Worm (Caenorhabditis elegans) whole organism, young adult: ENCODE data around the gene M03C11.6.

ENCODE experiments used
- B0035.1 ChIP-seq: sonication (generic microtip); optimal IDR thresholded peaks from 2 replicates; lab custom pipeline; 2016; ENCODE audit warnings: missing genetic modification characterization, mild to moderate bottlenecking, missing compliant biosample characterization, missing genotype, missing genetic modification reagents
- B0336.3 ChIP-seq: fragments of 200-800 bp; sonication (Bioruptor generic); IDR thresholded peaks from 2 replicates; pipeline ENCODE4 v1.3.6; 2022; ENCODE audit warnings: missing genetic modification characterization, missing compliant biosample characterization
- F22D6.2 ChIP-seq: sonication (generic microtip); optimal IDR thresholded peaks from 2 replicates; lab custom pipeline; 2016; ENCODE audit warnings: mild to moderate bottlenecking, missing genetic modification characterization, missing compliant biosample characterization
- F57A8.1 ChIP-seq: fragments of 200-800 bp; sonication (Bioruptor generic); optimal IDR thresholded peaks from 2 replicates; lab custom pipeline; 2018; ENCODE audit warnings: mild to moderate bottlenecking, missing genetic modification characterization, moderate library complexity, missing compliant biosample characterization
- K11D2.4 ChIP-seq: fragments of 200-800 bp; sonication (Bioruptor generic); IDR thresholded peaks from 2 replicates; pipeline ENCODE4 v1.3.6; 2022; ENCODE audit warnings: missing genetic modification reagents, missing genetic modification characterization, missing compliant biosample characterization
- T26A5.8 ChIP-seq: sonication (generic microtip); optimal IDR thresholded peaks from 2 replicates; lab custom pipeline; 2016; ENCODE audit warnings: missing genetic modification characterization, missing compliant biosample characterization
- akir-1 ChIP-seq: fragments of 200-800 bp; sonication (Bioruptor generic); optimal IDR thresholded peaks from 2 replicates; lab custom pipeline; 2018; ENCODE audit warnings: mild to moderate bottlenecking, missing genetic modification characterization, moderate library complexity, missing compliant biosample characterization
- aptf-3 ChIP-seq: fragments of 200-800 bp; sonication (Bioruptor generic); IDR thresholded peaks from 2 replicates; pipeline ENCODE4 v1.3.6; 2022; ENCODE audit warnings: missing genetic modification characterization, missing compliant biosample characterization
- athp-1 ChIP-seq: sonication (generic microtip); optimal IDR thresholded peaks from 2 replicates; lab custom pipeline; 2017; ENCODE audit warnings: mild to moderate bottlenecking, missing genetic modification characterization, missing compliant biosample characterization
- attf-5 ChIP-seq: fragments of 200-800 bp; sonication (Bioruptor generic); optimal IDR thresholded peaks from 2 replicates; lab custom pipeline; 2018; ENCODE audit warnings: mild to moderate bottlenecking, missing genetic modification characterization, missing compliant biosample characterization
- bed-1 ChIP-seq: fragments of 200-800 bp; sonication (Bioruptor generic); IDR thresholded peaks from 2 replicates; pipeline ENCODE4 v1.3.6; 2022; ENCODE audit warnings: missing genetic modification reagents, missing genetic modification characterization, missing compliant biosample characterization
- ccch-3 ChIP-seq: fragments of 200-800 bp; sonication (Bioruptor generic); optimal IDR thresholded peaks from 2 replicates; lab custom pipeline; 2018; ENCODE audit warnings: mild to moderate bottlenecking, missing genetic modification characterization, missing compliant biosample characterization
- cebp-1 ChIP-seq, 2 experiments: fragments of 200-800 bp in 1 of 2; sonication (Bioruptor generic) in 1 of 2; sonication (generic microtip) in 1 of 2; IDR thresholded peaks in 1 of 2; optimal IDR thresholded peaks in 1 of 2; 2 replicates each; pipeline versions ENCODE4 v1.3.6 to Lab custom; 2017 to 2022; ENCODE audit warnings: missing compliant biosample characterization in 2 of 2, missing genetic modification characterization in 2 of 2, mild to moderate bottlenecking in 1 of 2, missing genetic modification reagents in 1 of 2, moderate library complexity in 1 of 2
- ceh-40 ChIP-seq: fragments of 200-800 bp; sonication (Bioruptor generic); IDR thresholded peaks from 2 replicates; pipeline ENCODE4 v1.3.6; 2022; ENCODE audit warnings: missing genetic modification characterization, missing compliant biosample characterization
- ceh-58 ChIP-seq: fragments of 200-800 bp; sonication (Bioruptor generic); IDR thresholded peaks from 2 replicates; pipeline ENCODE4 v1.3.6; 2022; ENCODE audit warnings: missing genetic modification characterization, missing compliant biosample characterization
- dpl-1 ChIP-seq: fragments of 150-350 bp; optimal IDR thresholded peaks from 2 replicates; lab custom pipeline; 2014; ENCODE audit warnings: missing biosample characterization, missing genetic modification reagents, missing genetic modification characterization
- egrh-3 ChIP-seq: fragments of 200-800 bp; sonication (Bioruptor generic); IDR thresholded peaks from 2 replicates; pipeline ENCODE4 v1.3.6; 2022; ENCODE audit warnings: missing genetic modification reagents, missing genetic modification characterization, missing compliant biosample characterization
- fkh-3 ChIP-seq: sonication (generic microtip); optimal IDR thresholded peaks from 2 replicates; lab custom pipeline; 2016; ENCODE audit warnings: mild to moderate bottlenecking, missing genetic modification characterization, missing compliant biosample characterization
- lin-40 ChIP-seq: sonication (generic microtip); optimal IDR thresholded peaks from 2 replicates; lab custom pipeline; 2016; ENCODE audit warnings: missing genetic modification characterization, mild to moderate bottlenecking, missing compliant biosample characterization, missing genotype, missing genetic modification reagents
- madf-10 ChIP-seq: sonication (generic microtip); optimal IDR thresholded peaks from 2 replicates; lab custom pipeline; 2016; ENCODE audit warnings: mild to moderate bottlenecking, missing genetic modification characterization, missing compliant biosample characterization
- mxl-1 ChIP-seq: sonication (generic microtip); optimal IDR thresholded peaks from 2 replicates; lab custom pipeline; 2016; ENCODE audit warnings: missing genetic modification characterization, missing compliant biosample characterization
- nfya-2 ChIP-seq: fragments of 200-800 bp; sonication (Bioruptor generic); IDR thresholded peaks from 2 replicates; pipeline ENCODE4 v1.3.6; 2022; ENCODE audit warnings: missing genetic modification reagents, missing genetic modification characterization, missing compliant biosample characterization
- nfyb-1 ChIP-seq: fragments of 200-800 bp; sonication (Bioruptor generic); IDR thresholded peaks from 2 replicates; pipeline ENCODE4 v1.3.6; 2022; ENCODE audit warnings: missing genetic modification reagents, missing genetic modification characterization, missing compliant biosample characterization
- pbrm-1 ChIP-seq: fragments of 200-800 bp; sonication (Bioruptor generic); IDR thresholded peaks from 2 replicates; pipeline ENCODE4 v1.3.6; 2022; ENCODE audit warnings: missing genetic modification reagents, missing genetic modification characterization, missing compliant biosample characterization
- rec-8 ChIP-seq, 2 experiments: sonication (generic microtip); optimal IDR thresholded peaks; 2 replicates each; lab custom pipeline; 2016; ENCODE audit warnings: mild to moderate bottlenecking in 2 of 2, missing genetic modification characterization in 2 of 2, missing genetic modification reagents in 2 of 2, missing genotype in 2 of 2, missing biosample characterization in 1 of 2, missing compliant biosample characterization in 1 of 2, moderate library complexity in 1 of 2
- sdz-38 ChIP-seq: sonication (generic microtip); optimal IDR thresholded peaks from 2 replicates; lab custom pipeline; 2016; ENCODE audit warnings: missing genotype, missing genetic modification characterization, missing compliant biosample characterization
- sea-2 ChIP-seq: fragments of 200-800 bp; sonication (Bioruptor generic); IDR thresholded peaks from 2 replicates; pipeline ENCODE4 v1.3.6; 2022; ENCODE audit warnings: missing genetic modification characterization, missing compliant biosample characterization
- snpc-3.4 ChIP-seq: sonication (generic microtip); optimal IDR thresholded peaks from 2 replicates; lab custom pipeline; 2017; ENCODE audit warnings: missing genetic modification characterization, mild to moderate bottlenecking, missing compliant biosample characterization, antibody characterized with exemption, moderate library complexity, missing genotype, missing genetic modification reagents
- snpc-4 ChIP-seq, 5 experiments: fragments of 150-350 bp in 1 of 5; sonication (generic microtip) in 4 of 5; optimal IDR thresholded peaks; 2 replicates each; lab custom pipeline; 2014 to 2018; ENCODE audit warnings: missing genetic modification characterization in 5 of 5, missing biosample characterization in 3 of 5, antibody characterized with exemption in 2 of 5, mild to moderate bottlenecking in 2 of 5, missing compliant biosample characterization in 2 of 5, missing genotype in 2 of 5, moderate library complexity in 2 of 5, missing genetic modification reagents in 1 of 5
- sptf-2 ChIP-seq: fragments of 200-800 bp; sonication (Bioruptor generic); optimal IDR thresholded peaks from 2 replicates; lab custom pipeline; 2018; ENCODE audit warnings: mild to moderate bottlenecking, missing genetic modification characterization, missing compliant biosample characterization
- tbx-9 ChIP-seq: sonication (generic microtip); optimal IDR thresholded peaks from 2 replicates; lab custom pipeline; 2016; ENCODE audit warnings: borderline replicate concordance, missing genetic modification characterization, inconsistent platforms, missing compliant biosample characterization
- ztf-18 ChIP-seq: sonication (generic microtip); optimal IDR thresholded peaks from 2 replicates; lab custom pipeline; 2016; ENCODE audit warnings: missing genotype, mild to moderate bottlenecking, missing genetic modification characterization, missing compliant biosample characterization
- ztf-25 ChIP-seq: fragments of 200-800 bp; sonication (Bioruptor generic); IDR thresholded peaks from 2 replicates; pipeline ENCODE4 v1.3.6; 2022; ENCODE audit warnings: missing genetic modification reagents, missing genetic modification characterization, missing compliant biosample characterization
- ztf-28 ChIP-seq: fragments of 200-800 bp; sonication (Bioruptor generic); IDR thresholded peaks from 2 replicates; pipeline ENCODE4 v1.3.6; 2022; ENCODE audit warnings: missing genetic modification reagents, missing genetic modification characterization, missing compliant biosample characterization
- ztf-6 ChIP-seq: fragments of 200-800 bp; sonication (Bioruptor generic); IDR thresholded peaks from 2 replicates; pipeline ENCODE4 v1.3.6; 2022; ENCODE audit warnings: missing genetic modification reagents, missing genetic modification characterization, missing compliant biosample characterization

Gene M03C11.6

DNA sequence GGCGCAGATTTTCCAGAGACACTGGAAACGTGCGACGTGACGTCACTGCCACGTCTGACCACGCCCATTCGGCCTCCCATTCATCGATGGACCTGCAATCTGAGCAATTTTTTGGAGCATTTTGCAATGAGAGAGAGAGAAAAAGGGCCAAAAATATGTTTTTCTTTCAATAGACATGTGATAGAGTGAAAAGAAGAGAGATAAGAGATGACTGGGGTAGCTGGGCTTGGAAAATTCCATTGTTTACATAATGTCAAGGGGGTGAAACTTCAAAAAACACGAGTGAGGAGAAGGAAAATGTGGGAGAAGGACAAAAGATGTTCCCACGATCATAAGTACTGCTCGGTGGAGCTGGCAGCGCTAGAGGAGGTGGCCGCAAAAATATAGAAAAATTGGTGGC lies 27.8 kb downstream of the M03C11.6 start, which contains the start of gene M03C11.1:
Gene M03C11.1, minus strand, starts transcription at position 101 of the 400 bp plus-strand sequence.
- no peak for TF ChIP-seq athp-1 (tag; lab: Kevin White, UChicago)
- TF ChIP-seq bed-1 (GFP tag; lab: Robert Waterston, UW): no peak
- no peak for TF ChIP-seq mxl-1 (tag; lab: Kevin White, UChicago)
- no peak for TF ChIP-seq fkh-3 (tag; lab: Kevin White, UChicago)
- no peak for TF ChIP-seq madf-10 (tag; lab: Kevin White, UChicago)

DNA sequence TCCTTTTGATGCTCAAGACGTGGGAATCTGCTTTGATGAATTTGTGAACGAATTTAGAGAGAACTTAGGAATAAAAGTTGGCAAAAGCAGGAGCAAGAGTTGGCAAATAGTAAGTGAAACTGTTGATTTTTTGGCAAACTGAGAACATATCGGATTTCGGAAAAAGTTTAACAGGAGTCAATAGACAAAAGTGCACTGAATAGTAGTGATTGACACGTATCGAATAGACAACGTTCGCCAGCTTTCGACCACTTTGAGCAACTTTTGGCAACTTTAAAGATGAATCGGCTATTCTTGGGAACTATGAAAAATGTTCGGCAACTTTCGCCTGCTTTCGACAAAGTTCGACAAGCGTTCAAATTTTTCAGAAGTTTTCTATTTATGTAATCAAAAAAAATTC lies 32.2 kb downstream of the M03C11.6 start, which contains the start of gene M03C11.9:
Gene M03C11.9, minus strand, starts transcription at position 101 of the 400 bp plus-strand sequence.
- TF ChIP-seq ccch-3 (GFP tag; lab: Kevin White, UChicago) (no peak), attf-5 (GFP tag; lab: Kevin White, UChicago) (no peak), snpc-4 (GFP tag; optimal IDR thresholded peaks at IDR 0.05; lab: Kevin White, UChicago) (no peak), snpc-4 (tag; optimal IDR thresholded peaks at IDR 0.05; lab: Kevin White, UChicago) (no peak), mxl-1 (tag; lab: Kevin White, UChicago) (no peak), sptf-2 (no peak), pbrm-1 (no peak), snpc-3.4 (tag; lab: Kevin White, UChicago) (no peak), nfya-2 (no peak), tbx-9 (tag; lab: Kevin White, UChicago) (no peak), dpl-1 (GFP tag; lab: Kevin White, UChicago) (no peak), nfyb-1 (GFP tag; lab: Robert Waterston, UW) (no peak), B0336.3 (no peak), sdz-38 (tag; lab: Kevin White, UChicago) (no peak)

DNA sequence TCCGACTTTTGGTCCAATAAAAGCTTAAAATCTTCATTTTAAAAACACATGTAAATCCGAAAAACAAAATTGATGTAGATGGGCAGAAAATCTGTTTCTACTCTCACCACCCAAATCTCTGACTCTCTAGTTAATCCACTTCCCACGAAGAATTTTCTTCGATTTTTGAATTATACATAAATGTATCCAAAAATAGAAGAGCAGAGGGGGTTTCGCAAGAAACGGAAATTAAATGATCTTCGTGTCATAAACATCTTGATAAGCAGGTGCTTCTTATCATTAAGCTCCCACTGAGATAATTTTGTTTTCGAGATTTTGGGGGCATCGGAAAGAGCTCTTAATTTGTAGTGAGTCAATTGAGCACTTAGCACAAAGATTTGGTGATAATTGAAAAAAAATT lies 34.2 kb downstream of the M03C11.6 start:
- TF ChIP-seq ztf-6 (no peak), cebp-1 (GFP tag; IDR thresholded peaks at IDR 0.05; lab: Robert Waterston, UW) (no peak), cebp-1 (tag; optimal IDR thresholded peaks at IDR 0.05; lab: Kevin White, UChicago) (no peak), egrh-3 (no peak), ztf-25 (GFP tag; lab: Robert Waterston, UW) (no peak), lin-40 (no peak), F22D6.2 (no peak), sea-2 (GFP tag; lab: Robert Waterston, UW) (no peak), akir-1 (GFP tag; lab: Kevin White, UChicago) (no peak), F57A8.1 (GFP tag; lab: Kevin White, UChicago) (no peak), ceh-58 (no peak), B0035.1 (tag; lab: Kevin White, UChicago) (no peak), T26A5.8 (no peak), K11D2.4 (GFP tag; lab: Robert Waterston, UW) (no peak), rec-8 (tag; optimal IDR thresholded peaks at IDR 0.05; lab: Kevin White, UChicago) (no peak), aptf-3 (no peak), ztf-28 (GFP tag; lab: Robert Waterston, UW) (no peak)

DNA sequence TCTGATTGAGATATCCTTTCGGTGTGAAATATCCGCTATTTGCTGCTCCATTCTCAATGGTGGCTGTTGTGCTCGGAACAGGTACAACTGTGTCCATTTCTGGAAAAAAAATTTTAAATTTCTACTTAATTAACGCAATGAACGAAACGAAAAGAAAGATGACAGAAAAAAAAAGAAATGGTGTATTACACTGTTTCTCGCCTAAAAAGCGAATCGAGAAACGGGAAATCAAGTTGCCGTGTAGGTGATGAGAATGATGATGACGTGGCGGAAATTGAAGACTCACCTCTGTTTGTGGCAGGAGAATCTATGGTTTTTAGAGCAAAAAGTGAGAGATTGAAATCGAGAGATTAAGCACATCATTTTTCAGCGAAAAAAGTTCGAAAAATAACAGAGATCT lies 37.3 kb downstream of the M03C11.6 start, which contains the start of gene C38H2.3:
Gene C38H2.3, minus strand, starts transcription at position 101 of the 400 bp plus-strand sequence.
- TF ChIP-seq ztf-28 (GFP tag; lab: Robert Waterston, UW) (no peak), ceh-40 (GFP tag; lab: Robert Waterston, UW) (no peak), ztf-18 (tag; lab: Kevin White, UChicago) (no peak)
